Worm (Caenorhabditis elegans): ENCODE measurements around the gene F10C1.8.

The F10C1.8 gene

DNA sequence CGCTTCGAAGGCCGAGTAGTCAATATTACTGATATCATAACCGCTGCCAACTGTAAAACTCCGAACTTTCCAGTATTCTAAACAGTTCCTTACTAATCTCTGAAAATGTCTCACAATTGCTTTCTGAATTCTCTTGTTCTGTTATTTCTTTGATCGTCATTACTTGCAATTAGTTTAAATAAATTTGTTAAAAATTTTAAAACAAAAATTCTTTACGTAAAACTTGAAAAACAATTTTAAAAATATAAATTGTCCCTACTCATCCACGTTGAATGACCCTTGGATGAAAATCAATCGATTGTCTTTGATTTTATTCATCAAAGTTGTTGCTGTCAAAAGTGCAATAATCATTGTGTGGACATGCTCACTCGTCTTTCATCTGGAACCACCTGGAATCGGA is 39.9 kb downstream of the F10C1.8 start, which contains the start of gene acdh-8:
TSS of gene acdh-8 (plus strand) at position 301 of the 400 bp plus-strand sequence.
- no peak for TF ChIP-seq madf-5 (GFP tag; IDR thresholded peaks at IDR 0.05)

DNA sequence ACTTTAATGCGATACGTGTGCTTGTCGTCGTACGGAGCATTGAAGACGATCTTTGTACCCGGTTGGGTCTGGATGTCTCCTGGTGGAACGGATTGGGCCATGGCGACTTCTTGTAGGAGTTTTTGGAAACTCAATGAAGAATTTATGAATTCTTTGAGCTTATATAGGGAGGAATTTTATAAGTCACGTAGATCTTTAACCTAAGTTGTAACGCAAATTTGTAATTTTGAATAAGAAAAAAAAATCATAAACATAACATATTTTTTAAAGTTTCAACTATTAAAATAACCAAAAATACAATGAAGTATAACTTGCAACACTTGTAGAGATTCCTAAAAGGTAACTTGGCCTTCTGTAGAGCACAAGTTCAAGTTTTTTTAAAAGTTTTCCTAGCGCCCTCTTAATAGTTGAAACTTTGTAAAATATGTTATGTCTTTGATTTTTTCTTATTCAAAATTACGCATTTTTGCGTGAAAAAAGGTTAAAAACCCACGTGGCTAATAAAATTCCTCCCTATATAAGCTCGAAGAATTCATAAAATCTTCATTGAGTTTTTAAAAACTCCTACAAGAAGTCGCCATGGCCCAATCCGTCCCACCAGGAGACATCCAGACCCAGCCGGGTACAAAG is 43.2 kb downstream of the F10C1.8 start, which contains the start of the genes msp-63 and msp-142:
TSS of gene msp-63 (minus strand) at position 101 of the 630 bp plus-strand sequence.
TSS of gene msp-142 (plus strand) at position 580 of the 630 bp plus-strand sequence.
- no peak for TF ChIP-seq arid-1 (GFP tag; conservative IDR thresholded peaks at IDR 0.05)
- TF ChIP-seq sdz-12 (GFP tag; optimal IDR thresholded peaks at IDR 0.05), result no peak
- no peak for TF ChIP-seq ctbp-1 (GFP tag; IDR thresholded peaks at IDR 0.05)
- TF ChIP-seq Y75B8A.6 (GFP tag; IDR thresholded peaks at IDR 0.05), result no peak
- TF ChIP-seq Y105C5A.15 (GFP tag; IDR thresholded peaks at IDR 0.05), result no peak
- no peak for TF ChIP-seq nhr-41 (GFP tag; IDR thresholded peaks at IDR 0.05)
- no peak for TF ChIP-seq ceh-82 (tag; optimal IDR thresholded peaks at IDR 0.05)
- no peak for TF ChIP-seq ZK337.2 (GFP tag; IDR thresholded peaks at IDR 0.05)
- TF ChIP-seq dmd-8 (GFP tag; IDR thresholded peaks at IDR 0.05), result no peak
- TF ChIP-seq unc-39 (tag; optimal IDR thresholded peaks at IDR 0.05), result no peak
- TF ChIP-seq ceh-20 (GFP tag; IDR thresholded peaks at IDR 0.05), result no peak
- TF ChIP-seq madf-5 (GFP tag; IDR thresholded peaks at IDR 0.05), result no peak
- TF ChIP-seq jun-1 (tag; optimal IDR thresholded peaks at IDR 0.05), result no peak
- TF ChIP-seq pqm-1 (tag; optimal IDR thresholded peaks at IDR 0.05), result no peak
- no peak for TF ChIP-seq Y48G9A.11 (GFP tag; IDR thresholded peaks at IDR 0.05)
- TF ChIP-seq ama-1 (optimal IDR thresholded peaks at IDR 0.05), result no peak
- TF ChIP-seq nhr-42 (GFP tag; IDR thresholded peaks at IDR 0.05), result no peak

DNA sequence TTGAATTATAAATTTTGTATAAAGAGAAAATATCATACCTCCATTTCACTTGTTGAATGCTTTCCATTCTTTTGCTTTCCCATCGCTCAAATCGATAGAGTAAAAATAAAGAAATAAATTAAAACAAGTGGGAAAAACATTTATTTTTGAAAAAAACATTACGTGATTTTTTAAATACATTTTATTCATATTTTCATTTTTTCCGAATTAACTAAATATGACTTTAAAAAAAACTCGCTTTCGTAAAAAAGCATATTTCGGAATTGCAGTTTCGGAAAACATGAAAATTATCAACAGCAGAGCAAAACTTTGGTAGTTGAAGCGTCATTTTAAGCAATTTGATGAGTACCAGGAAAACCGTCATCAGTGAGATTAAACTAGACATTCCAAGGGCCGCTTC is 45.3 kb downstream of the F10C1.8 start, which contains the start of gene K05F1.8:
TSS of gene K05F1.8 (minus strand) at position 101 of the 400 bp plus-strand sequence.
- TF ChIP-seq tag-97 (GFP tag; IDR thresholded peaks at IDR 0.05) (no peak), nhr-111 (GFP tag; optimal IDR thresholded peaks at IDR 0.05) (no peak), hmg-1.1 (GFP tag; IDR thresholded peaks at IDR 0.05) (no peak), nhr-6 (tag; optimal IDR thresholded peaks at IDR 0.05) (no peak), zip-2 (tag; optimal IDR thresholded peaks at IDR 0.05) (no peak), T20F7.1 (GFP tag; optimal IDR thresholded peaks at IDR 0.05) (no peak), nhr-77 (tag; optimal IDR thresholded peaks at IDR 0.05) (no peak), gei-8 (GFP tag; optimal IDR thresholded peaks at IDR 0.05) (no peak), T26A8.4 (GFP tag; IDR thresholded peaks at IDR 0.05) (no peak), tra-1 (GFP tag; IDR thresholded peaks at IDR 0.05) (no peak), nhr-25 (tag; optimal IDR thresholded peaks at IDR 0.05; ENCODE audit: borderline replicate concordance, insufficient read depth) (no peak)

DNA sequence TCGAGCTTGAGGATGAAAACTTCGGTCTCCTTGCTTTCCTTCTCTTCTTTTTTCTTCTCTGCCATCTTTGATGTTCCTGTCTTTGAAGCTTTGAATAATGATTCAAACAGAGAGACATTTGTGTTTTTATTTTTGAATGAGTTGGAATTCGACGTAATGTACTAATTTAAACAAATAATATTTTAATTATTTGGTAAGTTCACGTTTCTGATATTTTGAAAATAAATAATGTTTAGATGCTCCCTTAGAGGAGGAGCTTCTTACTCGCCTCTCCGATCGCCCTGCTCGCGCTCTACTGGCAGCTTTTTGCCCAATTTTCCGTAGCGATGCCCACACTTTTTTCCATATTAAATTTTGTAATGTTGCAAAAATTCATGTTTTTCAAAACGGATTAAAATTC is 46.8 kb downstream of the F10C1.8 start, which contains the start of the genes K05F1.9 and K05F1.1:
TSS of gene K05F1.9 (minus strand) at position 101 of the 400 bp plus-strand sequence.
TSS of gene K05F1.1 (plus strand) at position 308 of the 400 bp plus-strand sequence.
- no peak for TF ChIP-seq madf-5 (GFP tag; IDR thresholded peaks at IDR 0.05)

DNA sequence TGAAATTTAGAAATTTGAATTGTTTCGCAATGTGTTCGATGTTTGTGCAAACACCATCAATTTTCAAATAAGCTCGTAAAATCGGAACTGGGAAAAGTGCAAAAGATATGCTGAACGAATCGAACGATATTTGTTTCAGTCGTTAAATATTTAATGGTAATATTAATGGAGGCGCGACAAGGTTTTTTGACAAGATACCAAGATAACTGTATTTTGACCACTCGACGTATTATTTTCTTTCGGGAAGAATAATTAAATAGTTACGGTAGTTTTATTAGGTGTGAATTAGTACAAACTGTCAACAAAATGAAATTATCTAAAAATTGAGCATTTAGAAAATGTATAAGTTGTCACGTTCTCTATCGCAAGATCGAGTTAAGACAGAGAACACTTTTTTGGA is 50.0 kb downstream of the F10C1.8 start:
- TF ChIP-seq daf-16 (GFP tag; optimal IDR thresholded peaks at IDR 0.05) (no peak), daf-16 (tag; optimal IDR thresholded peaks at IDR 0.05) (peak; percentile 72), dve-1 (tag; optimal IDR thresholded peaks at IDR 0.05; ENCODE audit: insufficient read depth) (peak; percentile 70), php-3 (GFP tag; IDR thresholded peaks at IDR 0.05) (peak; percentile 96), T20F7.1 (GFP tag; optimal IDR thresholded peaks at IDR 0.05) (peak; percentile 41), ztf-11 (tag; optimal IDR thresholded peaks at IDR 0.05) (no peak), pqm-1 (tag; optimal IDR thresholded peaks at IDR 0.05) (peak; percentile 9), snpc-1.2 (GFP tag; IDR thresholded peaks at IDR 0.05) (no peak), hlh-11 (tag; optimal IDR thresholded peaks at IDR 0.05) (peak; percentile 21), hif-1 (tag; optimal IDR thresholded peaks at IDR 0.05) (peak in 1 of 2 experiments; percentile 8), sdz-12 (GFP tag; optimal IDR thresholded peaks at IDR 0.05) (no peak), ceh-20 (GFP tag; IDR thresholded peaks at IDR 0.05) (peak; percentile 22; the same call in 1 of the 2 replicates)
